Fruit fly (Drosophila melanogaster) whole organism, embryonic: ENCODE measurements around the gene Ku80.

Source experiments
- Asciz ChIP-seq: fragments of 200-800 bp; sonication (Bioruptor generic); optimal IDR thresholded peaks from 2 replicates; lab custom pipeline; 2017; ENCODE audit warnings: missing biosample characterization, mild to moderate bottlenecking, missing genetic modification characterization, missing genetic modification reagents
- Atf-2 ChIP-seq: fragments of 200-800 bp; sonication (Bioruptor generic); optimal IDR thresholded peaks from 2 replicates; lab custom pipeline; 2016; ENCODE audit warnings: missing biosample characterization, missing genetic modification characterization
- Bgb ChIP-seq: fragments of 200-800 bp; sonication (Bioruptor generic); IDR thresholded peaks from 2 replicates; pipeline ENCODE4 v1.3.6; 2022; ENCODE audit warnings: missing biosample characterization, missing genetic modification characterization; ENCODE audit not compliant: partially characterized antibody
- Blimp-1 ChIP-seq: fragments of 200-800 bp; sonication (Bioruptor generic); optimal IDR thresholded peaks from 3 replicates; lab custom pipeline; 2018; ENCODE audit warnings: missing biosample characterization, missing genetic modification characterization, mild to moderate bottlenecking, moderate library complexity, missing genetic modification reagents
- C15 ChIP-seq: fragments of 200-800 bp; sonication (Bioruptor generic); IDR thresholded peaks from 3 replicates; pipeline ENCODE4 v1.3.6; 2022; ENCODE audit warnings: missing biosample characterization, missing genetic modification characterization
- CG1024 ChIP-seq: fragments of 200-800 bp; sonication (Bioruptor generic); IDR thresholded peaks from 2 replicates; pipeline ENCODE4 v1.3.6; 2022; ENCODE audit warnings: missing biosample characterization, missing genetic modification characterization
- CG10654 ChIP-seq: fragments of 200-800 bp; sonication (Bioruptor generic); optimal IDR thresholded peaks from 2 replicates; lab custom pipeline; 2016; ENCODE audit warnings: missing biosample characterization, missing genetic modification characterization
- CG10959 ChIP-seq: fragments of 200-800 bp; sonication (Bioruptor generic); IDR thresholded peaks from 2 replicates; pipeline ENCODE4 v1.3.6; 2022; ENCODE audit warnings: missing biosample characterization, missing genetic modification characterization
- CG10979 ChIP-seq: fragments of 200-800 bp; sonication (Bioruptor generic); optimal IDR thresholded peaks from 2 replicates; lab custom pipeline; 2018; ENCODE audit warnings: missing biosample characterization, mild to moderate bottlenecking, missing genetic modification characterization, moderate library complexity
- CG11247 ChIP-seq: fragments of 200-800 bp; sonication (Bioruptor generic); IDR thresholded peaks from 2 replicates; pipeline ENCODE4 v1.3.6; 2022; ENCODE audit warnings: missing biosample characterization, missing genetic modification characterization
- CG13287 ChIP-seq: fragments of 200-800 bp; sonication (Bioruptor generic); IDR thresholded peaks from 2 replicates; pipeline ENCODE4 v1.3.6; 2022; ENCODE audit warnings: missing biosample characterization, missing genetic modification characterization; ENCODE audit not compliant: partially characterized antibody
- CG13894 ChIP-seq: fragments of 200-800 bp; sonication (Bioruptor generic); optimal IDR thresholded peaks from 3 replicates; lab custom pipeline; 2018; ENCODE audit warnings: missing biosample characterization, mild to moderate bottlenecking, missing genetic modification characterization, moderate library complexity
- CG14050 ChIP-seq: fragments of 200-800 bp; sonication (Bioruptor generic); IDR thresholded peaks from 3 replicates; pipeline ENCODE4 v1.3.6; 2022; ENCODE audit warnings: missing biosample characterization, missing genetic modification characterization
- CG16863 ChIP-seq: fragments of 200-800 bp; sonication (Bioruptor generic); optimal IDR thresholded peaks from 3 replicates; lab custom pipeline; 2016; ENCODE audit warnings: missing biosample characterization, missing genetic modification characterization
- CG17359 ChIP-seq: fragments of 200-800 bp; sonication (Bioruptor generic); optimal IDR thresholded peaks from 3 replicates; lab custom pipeline; 2018; ENCODE audit warnings: missing biosample characterization, mild to moderate bottlenecking, missing genetic modification characterization, moderate library complexity
- CG31365 ChIP-seq: fragments of 200-800 bp; sonication (Bioruptor generic); optimal IDR thresholded peaks from 2 replicates; lab custom pipeline; 2018; ENCODE audit warnings: missing biosample characterization, mild to moderate bottlenecking, missing genetic modification characterization
- CG34422 ChIP-seq: fragments of 200-800 bp; sonication (Bioruptor generic); IDR thresholded peaks from 3 replicates; pipeline ENCODE4 v1.3.6; 2022; ENCODE audit warnings: missing biosample characterization, missing genetic modification characterization
- CG3726 ChIP-seq: fragments of 200-800 bp; sonication (Bioruptor generic); IDR thresholded peaks from 3 replicates; pipeline ENCODE4, ENCODE4 v1.3.6; 2022; ENCODE audit warnings: missing biosample characterization, missing genetic modification characterization
- CG4424 ChIP-seq: fragments of 200-800 bp; sonication (Bioruptor generic); optimal IDR thresholded peaks from 3 replicates; lab custom pipeline; 2016; ENCODE audit warnings: missing biosample characterization, missing genetic modification characterization
- CG4707 ChIP-seq: fragments of 200-800 bp; sonication (Bioruptor generic); optimal IDR thresholded peaks from 2 replicates; lab custom pipeline; 2018; ENCODE audit warnings: missing biosample characterization, mild to moderate bottlenecking, missing genetic modification characterization, moderate library complexity
- CG9932 ChIP-seq: fragments of 200-800 bp; sonication (Bioruptor generic); IDR thresholded peaks from 2 replicates; pipeline ENCODE4 v1.3.6; 2022; ENCODE audit warnings: missing biosample characterization, missing genetic modification characterization
- Dll ChIP-seq: fragments of 200-800 bp; sonication (Bioruptor generic); IDR thresholded peaks from 4 replicates; pipeline ENCODE4 v1.3.6; 2022; ENCODE audit warnings: missing biosample characterization, missing genetic modification characterization; ENCODE audit not compliant: partially characterized antibody
- Dp ChIP-seq: fragments of 200-800 bp; sonication (Bioruptor generic); optimal IDR thresholded peaks from 2 replicates; lab custom pipeline; 2018; ENCODE audit warnings: missing biosample characterization, mild to moderate bottlenecking, missing genetic modification characterization, moderate library complexity
- Dref ChIP-seq: fragments of 200-800 bp; sonication (Bioruptor generic); IDR thresholded peaks from 2 replicates; pipeline ENCODE4 v1.3.6; 2022; ENCODE audit warnings: missing biosample characterization, missing genetic modification characterization
- Elba2 ChIP-seq: fragments of 200-800 bp; sonication (Bioruptor generic); optimal IDR thresholded peaks from 3 replicates; lab custom pipeline; 2016; ENCODE audit warnings: missing biosample characterization, missing genetic modification characterization
- Ets65A ChIP-seq: fragments of 200-800 bp; sonication (Bioruptor generic); peaks from one replicate; lab custom pipeline; 2016; ENCODE audit warnings: missing biosample characterization, missing genetic modification characterization
- HLHmδ ChIP-seq: fragments of 200-800 bp; sonication (Bioruptor generic); optimal IDR thresholded peaks from 2 replicates; lab custom pipeline; 2018; ENCODE audit warnings: missing biosample characterization, mild to moderate bottlenecking, missing genetic modification characterization, moderate library complexity
- Sox100B ChIP-seq: fragments of 200-800 bp; sonication (Bioruptor generic); optimal IDR thresholded peaks from 3 replicates; lab custom pipeline; 2018; ENCODE audit warnings: missing biosample characterization, mild to moderate bottlenecking, missing genetic modification characterization
- ase ChIP-seq: fragments of 200-800 bp; sonication (Bioruptor generic); IDR thresholded peaks from 3 replicates; pipeline ENCODE4 v1.3.6; 2022; ENCODE audit warnings: missing biosample characterization, missing genetic modification characterization
- bbx ChIP-seq: fragments of 200-800 bp; sonication (Bioruptor generic); IDR thresholded peaks from 2 replicates; pipeline ENCODE4 v1.3.6; 2022; ENCODE audit warnings: missing biosample characterization, missing genetic modification characterization; ENCODE audit not compliant: partially characterized antibody
- chif ChIP-seq, 2 experiments: fragments of 200-800 bp; sonication (Bioruptor generic); optimal IDR thresholded peaks; 3 replicates each; lab custom pipeline; 2016; ENCODE audit warnings: missing biosample characterization in 2 of 2, missing genetic modification characterization in 2 of 2
- dpn ChIP-seq, 2 experiments: fragments of 200-800 bp; sonication (Bioruptor generic); optimal IDR thresholded peaks; 3 replicates each; lab custom pipeline; 2016; ENCODE audit warnings: missing biosample characterization in 2 of 2, missing genetic modification characterization in 2 of 2
- gem ChIP-seq: fragments of 200-800 bp; sonication (Bioruptor generic); optimal IDR thresholded peaks from 2 replicates; lab custom pipeline; 2019; ENCODE audit warnings: missing biosample characterization, mild to moderate bottlenecking, missing genetic modification characterization, moderate library complexity
- ham ChIP-seq: fragments of 200-800 bp; sonication (Bioruptor generic); IDR thresholded peaks from 2 replicates; pipeline ENCODE4 v1.3.6; 2022; ENCODE audit warnings: missing biosample characterization, missing genetic modification characterization
- hbn ChIP-seq: fragments of 200-800 bp; sonication (Bioruptor generic); IDR thresholded peaks from 2 replicates; pipeline ENCODE4 v1.3.6; 2022; ENCODE audit warnings: missing biosample characterization, missing genetic modification characterization; ENCODE audit not compliant: partially characterized antibody
- hth ChIP-seq: fragments of >200 bp; optimal IDR thresholded peaks from 2 replicates; lab custom pipeline; 2017; ENCODE audit warnings: inconsistent platforms
- insv ChIP-seq, 2 experiments: fragments of 200-800 bp; sonication (Bioruptor generic); optimal IDR thresholded peaks; 3 replicates each; lab custom pipeline; 2016 to 2018; ENCODE audit warnings: missing biosample characterization in 2 of 2, missing genetic modification characterization in 2 of 2
- nerfin-1 ChIP-seq: fragments of 200-800 bp; sonication (Bioruptor generic); optimal IDR thresholded peaks from 3 replicates; lab custom pipeline; 2019; ENCODE audit warnings: missing biosample characterization, mild to moderate bottlenecking, missing genetic modification characterization, moderate library complexity
- ro ChIP-seq: fragments of 200-800 bp; sonication (Bioruptor generic); IDR thresholded peaks from 2 replicates; pipeline ENCODE4 v1.3.6; 2022; ENCODE audit warnings: missing biosample characterization, missing genetic modification characterization
- sens-2 ChIP-seq: fragments of 200-800 bp; sonication (Bioruptor generic); IDR thresholded peaks from 2 replicates; pipeline ENCODE4 v1.3.6; 2022; ENCODE audit warnings: missing biosample characterization, missing genetic modification characterization
- tna ChIP-seq: fragments of 200-800 bp; sonication (Bioruptor generic); IDR thresholded peaks from 2 replicates; pipeline ENCODE4 v1.3.6; 2022; ENCODE audit warnings: missing biosample characterization, missing genetic modification characterization; ENCODE audit not compliant: partially characterized antibody
- tx ChIP-seq: fragments of 200-800 bp; sonication (Bioruptor generic); optimal IDR thresholded peaks from 2 replicates; lab custom pipeline; 2016; ENCODE audit warnings: missing biosample characterization, missing genetic modification characterization
- zen ChIP-seq: fragments of 200-800 bp; sonication (Bioruptor generic); optimal IDR thresholded peaks from 3 replicates; lab custom pipeline; 2018; ENCODE audit warnings: missing biosample characterization, mild to moderate bottlenecking, missing genetic modification characterization, moderate library complexity

Ku80 gene

DNA sequence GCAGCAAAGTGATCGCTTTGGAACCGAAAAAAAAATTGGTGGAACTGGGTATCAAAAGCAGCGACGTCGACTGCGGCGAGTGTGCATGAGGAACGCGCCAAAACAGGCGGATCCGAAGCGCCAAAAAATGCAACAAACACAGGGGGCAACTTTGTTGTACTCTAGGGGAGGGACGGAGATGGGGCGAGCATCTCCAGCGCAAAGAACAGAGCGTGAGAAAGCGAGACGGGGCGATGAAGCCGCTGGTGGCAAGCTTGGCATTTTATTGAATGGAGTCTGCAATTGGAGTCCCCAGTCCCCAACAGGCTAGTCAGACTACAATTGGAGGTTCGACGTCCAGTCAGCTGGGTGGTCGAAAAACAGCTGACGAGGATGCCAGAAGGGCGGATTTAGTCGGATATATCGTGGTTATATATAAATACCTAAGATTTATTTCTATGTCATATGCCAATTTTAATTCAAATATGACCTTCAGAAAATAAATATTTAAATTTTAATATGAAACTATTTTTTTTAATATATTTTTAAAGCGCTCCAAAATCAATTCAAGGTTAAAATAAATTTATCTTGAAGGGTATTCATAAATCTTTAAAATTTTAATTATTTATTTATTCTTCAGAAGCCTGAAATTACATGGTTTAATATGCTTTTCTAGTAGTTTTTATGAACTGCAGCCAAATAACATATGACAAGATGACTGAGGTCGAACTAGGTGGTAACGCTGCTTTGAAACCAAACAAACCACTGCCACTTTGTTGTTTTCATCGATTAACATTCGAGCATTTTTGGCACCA is 24.2 kb downstream of the Ku80 start (continued):
- TF ChIP-seq CG16863 (GFP tag; lab: Kevin White, UChicago) = peak; percentile 43
- peak; percentile 71 for TF ChIP-seq CG9932 (GFP tag; lab: Robert Waterston, UW)
- no peak; the same call in 1 of the 2 replicates for TF ChIP-seq ro
- TF ChIP-seq CG1024 (GFP tag; lab: Robert Waterston, UW) = 0 out of 2 replicates have a peak, but pooled peaks have one; percentile 45
- peak in 1 of 2 experiments; percentile 32 for TF ChIP-seq chif (GFP tag; optimal IDR thresholded peaks at IDR 0.05; lab: Kevin White, UChicago)
- TF ChIP-seq gem (tag; lab: Kevin White, UChicago) = peak; percentile 97
- TF ChIP-seq CG14050 (GFP tag; lab: Robert Waterston, UW) = peak; percentile 62; the same call in 2 of the 3 replicates
- peak; percentile 92 for TF ChIP-seq nerfin-1

DNA sequence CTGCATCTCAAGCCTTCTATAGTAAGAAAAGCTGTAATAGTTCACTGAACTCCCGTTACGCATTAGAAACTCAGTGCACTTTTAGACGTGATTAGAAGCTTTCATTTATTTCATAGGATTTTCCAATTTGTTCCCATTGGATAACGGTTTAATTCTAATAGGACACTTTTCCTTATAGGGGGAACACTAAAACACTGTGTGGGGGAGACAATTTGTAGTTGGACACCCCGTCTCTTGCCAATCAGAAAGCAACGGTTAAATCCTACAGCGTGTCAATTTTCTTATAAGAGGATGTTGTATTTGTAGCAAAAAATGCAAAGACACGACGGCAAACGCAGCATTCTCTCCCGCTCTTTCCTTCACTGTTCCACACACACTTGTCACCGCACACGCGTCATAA is 25.0 kb downstream of the Ku80 start:
- peak; percentile 77 to 98 for TF ChIP-seq insv (GFP tag; optimal IDR thresholded peaks at IDR 0.05; lab: Kevin White, UChicago)
- TF ChIP-seq CG31365 = no peak
- TF ChIP-seq zen (tag; lab: Kevin White, UChicago) = peak; percentile 12
- 0 out of 2 replicates have a peak, but pooled peaks have one; percentile 7 for TF ChIP-seq hbn (GFP tag; lab: Robert Waterston, UW)
- peak; percentile 96 for TF ChIP-seq Elba2 (GFP tag; lab: Kevin White, UChicago)
- TF ChIP-seq CG4707 (GFP tag; lab: Kevin White, UChicago) = no peak

DNA sequence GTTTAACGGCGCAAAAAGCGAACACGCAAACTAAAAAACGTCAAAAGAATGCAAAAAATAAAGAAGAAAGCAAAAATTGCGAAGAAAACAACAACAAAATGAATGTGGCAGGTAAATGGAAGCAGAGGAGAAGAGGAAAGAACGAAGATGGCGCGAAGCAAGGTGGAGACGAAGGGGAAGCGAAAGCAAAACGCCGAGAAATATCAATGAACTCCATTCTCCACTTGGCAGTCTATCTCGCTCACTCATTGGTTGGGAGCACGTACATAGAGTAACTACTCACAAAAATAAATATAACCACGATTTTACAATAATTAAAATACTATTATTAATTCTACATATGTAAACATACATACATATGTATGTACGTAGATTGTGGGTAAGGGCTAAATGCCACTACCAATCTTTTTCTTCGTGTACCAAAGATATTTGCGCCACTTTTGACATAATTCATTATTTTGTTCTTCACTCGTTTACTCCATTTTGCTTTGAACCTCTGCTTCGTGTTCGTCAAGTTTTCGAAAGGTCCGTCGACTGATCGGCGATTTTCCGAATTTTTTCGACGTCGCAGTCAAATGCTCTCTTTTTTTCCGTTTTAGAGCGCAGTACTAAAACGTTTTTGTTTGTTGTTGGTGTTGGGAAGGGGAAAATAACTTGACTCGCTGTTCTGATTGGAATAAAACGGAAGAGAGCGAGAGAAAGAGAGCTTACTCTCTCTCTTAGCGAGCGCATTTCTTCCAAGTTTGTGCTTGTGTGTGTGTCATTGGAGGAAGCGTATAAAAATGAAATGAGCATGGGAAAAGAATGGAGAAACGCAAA is 25.7 kb downstream of the Ku80 start:
- TF ChIP-seq Dp (GFP tag; lab: Kevin White, UChicago) (peak; percentile 1), CG10654 (GFP tag; lab: Kevin White, UChicago) (no peak), CG34422 (GFP tag; lab: Robert Waterston, UW) (no peak), CG13894 (tag; lab: Kevin White, UChicago) (no peak), Ets65A (GFP tag; lab: Kevin White, UChicago) (no peak), tna (no peak), dpn (GFP tag; optimal IDR thresholded peaks at IDR 0.05; lab: Kevin White, UChicago) (no peak), hth (lab: Kevin White, UChicago) (no peak), CG1024 (GFP tag; lab: Robert Waterston, UW) (no peak), C15 (GFP tag; lab: Robert Waterston, UW) (no peak), Atf-2 (no peak), ase (GFP tag; lab: Robert Waterston, UW) (no peak), Dll (GFP tag; lab: Robert Waterston, UW) (no peak), Blimp-1 (GFP tag; lab: Kevin White, UChicago) (no peak), tx (GFP tag; lab: Kevin White, UChicago) (no peak), HLHmδ (no peak), Bgb (GFP tag; lab: Robert Waterston, UW) (0 out of 2 replicates have a peak, but pooled peaks have one; percentile 13), CG10979 (tag; lab: Kevin White, UChicago) (no peak), sens-2 (GFP tag; lab: Robert Waterston, UW) (no peak), CG13287 (GFP tag; lab: Robert Waterston, UW) (peak; percentile 9; the same call in 1 of the 2 replicates), CG3726 (GFP tag; lab: Robert Waterston, UW) (no peak), insv (GFP tag; optimal IDR thresholded peaks at IDR 0.05; lab: Kevin White, UChicago) (no peak), CG17359 (tag; lab: Kevin White, UChicago) (no peak), bbx (GFP tag; lab: Robert Waterston, UW) (0 out of 2 replicates have a peak, but pooled peaks have one; percentile 13), CG4424 (GFP tag; lab: Kevin White, UChicago) (no peak), CG9932 (GFP tag; lab: Robert Waterston, UW) (no peak), CG11247 (GFP tag; lab: Robert Waterston, UW) (no peak), Sox100B (GFP tag; lab: Kevin White, UChicago) (no peak), ham (GFP tag; lab: Robert Waterston, UW) (no peak), CG10959 (GFP tag; lab: Robert Waterston, UW) (no peak), Asciz (GFP tag; lab: Kevin White, UChicago) (no peak), Dref (GFP tag; lab: Robert Waterston, UW) (no peak)
